Worm (Caenorhabditis elegans) whole organism, L4 larva: ENCODE data around the gene snt-7.

Experiments
- F37D6.2 ChIP-seq: sonication (generic microtip); optimal IDR thresholded peaks from 2 replicates; lab custom pipeline; 2016; ENCODE audit warnings: mild to moderate bottlenecking, missing genetic modification characterization, missing compliant biosample characterization
- R02D3.7 ChIP-seq: fragments of 150-350 bp; sonication (generic microtip); optimal IDR thresholded peaks from 3 replicates; lab custom pipeline; 2014; ENCODE audit warnings: missing biosample characterization, missing genetic modification characterization
- T20F7.1 ChIP-seq: fragments of 200-800 bp; sonication (Bioruptor generic); optimal IDR thresholded peaks from 2 replicates; lab custom pipeline; 2018; ENCODE audit warnings: mild to moderate bottlenecking, missing genetic modification characterization, missing compliant biosample characterization
- T26A8.4 ChIP-seq: fragments of 200-800 bp; sonication (Bioruptor generic); IDR thresholded peaks from 2 replicates; pipeline ENCODE4 v1.3.6; 2022; ENCODE audit warnings: missing genetic modification characterization, missing compliant biosample characterization
- aly-2 ChIP-seq: sonication (generic microtip); optimal IDR thresholded peaks from 2 replicates; lab custom pipeline; 2018; ENCODE audit warnings: missing biosample characterization, missing genetic modification characterization
- ama-1 ChIP-seq: fragments of 150-350 bp; optimal IDR thresholded peaks from 2 replicates; lab custom pipeline; 2014; ENCODE audit warnings: inconsistent platforms, mixed read lengths
- arid-1 ChIP-seq: fragments of 200-800 bp; sonication (Bioruptor generic); conservative IDR thresholded peaks from 2 replicates; pipeline ENCODE4 v1.3.6; 2022; ENCODE audit warnings: missing genetic modification reagents, missing genetic modification characterization, missing compliant biosample characterization
- ceh-32 ChIP-seq: sonication (generic microtip); optimal IDR thresholded peaks from 2 replicates; lab custom pipeline; 2016; ENCODE audit warnings: mild to moderate bottlenecking, missing genetic modification characterization, missing compliant biosample characterization; ENCODE audit not compliant: poor library complexity
- ceh-82 ChIP-seq: sonication (generic microtip); optimal IDR thresholded peaks from 2 replicates; lab custom pipeline; 2017; ENCODE audit warnings: missing biosample characterization, missing genetic modification characterization
- cey-2 ChIP-seq: sonication (generic microtip); optimal IDR thresholded peaks from 3 replicates; lab custom pipeline; 2017; ENCODE audit warnings: missing genetic modification characterization, mild to moderate bottlenecking, missing compliant biosample characterization, antibody characterized with exemption, borderline replicate concordance; ENCODE audit not compliant: insufficient read depth
- ctbp-1 ChIP-seq: fragments of 200-800 bp; sonication (Bioruptor generic); IDR thresholded peaks from 2 replicates; pipeline ENCODE4 v1.3.6; 2022; ENCODE audit warnings: missing genetic modification reagents, missing genetic modification characterization, missing compliant biosample characterization
- daf-16 ChIP-seq, 3 experiments: sonication (generic microtip); optimal IDR thresholded peaks; 2 replicates each; lab custom pipeline; 2016 to 2017; ENCODE audit warnings: missing genetic modification characterization in 3 of 3, missing genetic modification reagents in 3 of 3, mild to moderate bottlenecking in 2 of 3, missing compliant biosample characterization in 2 of 3, missing biosample characterization in 1 of 3, moderate library complexity in 1 of 3
- daf-19 ChIP-seq: fragments of 200-800 bp; sonication (Bioruptor generic); conservative IDR thresholded peaks from 2 replicates; pipeline ENCODE4 v1.3.6; 2022; ENCODE audit warnings: missing genetic modification characterization, missing compliant biosample characterization
- dmd-6 ChIP-seq: fragments of 200-800 bp; sonication (Bioruptor generic); IDR thresholded peaks from 2 replicates; pipeline ENCODE4 v1.3.6; 2022; ENCODE audit warnings: missing genetic modification reagents, missing genetic modification characterization, missing compliant biosample characterization
- dmd-9 ChIP-seq: fragments of 200-800 bp; sonication (Bioruptor generic); IDR thresholded peaks from 2 replicates; pipeline ENCODE4 v1.3.6; 2022; ENCODE audit warnings: missing genetic modification reagents, missing genetic modification characterization, missing compliant biosample characterization
- dpl-1 ChIP-seq: fragments of 150-350 bp; optimal IDR thresholded peaks from 2 replicates; lab custom pipeline; 2014; ENCODE audit warnings: missing biosample characterization, missing genetic modification reagents, missing genetic modification characterization
- dve-1 ChIP-seq: sonication (generic microtip); optimal IDR thresholded peaks from 2 replicates; lab custom pipeline; 2017; ENCODE audit warnings: antibody characterized with exemption, mild to moderate bottlenecking, missing genetic modification characterization, missing compliant biosample characterization; ENCODE audit not compliant: insufficient read depth
- egl-27 ChIP-seq: sonication (generic microtip); optimal IDR thresholded peaks from 3 replicates; lab custom pipeline; 2017; ENCODE audit warnings: missing biosample characterization, missing genetic modification reagents, missing genetic modification characterization
- egl-43 ChIP-seq: fragments of 200-800 bp; sonication (Bioruptor generic); IDR thresholded peaks from 2 replicates; pipeline ENCODE4 v1.3.6; 2022; ENCODE audit warnings: missing genetic modification reagents, missing genetic modification characterization, missing compliant biosample characterization
- hlh-30 ChIP-seq: sonication (generic microtip); optimal IDR thresholded peaks from 2 replicates; lab custom pipeline; 2017; ENCODE audit warnings: antibody characterized with exemption, mild to moderate bottlenecking, missing genetic modification characterization, missing compliant biosample characterization; ENCODE audit not compliant: insufficient read depth
- jun-1 ChIP-seq: fragments of 150-350 bp; optimal IDR thresholded peaks from 2 replicates; lab custom pipeline; 2014; ENCODE audit warnings: missing biosample characterization, missing genetic modification reagents, missing genetic modification characterization
- lin-15B ChIP-seq: fragments of 150-350 bp; sonication (generic microtip); optimal IDR thresholded peaks from 3 replicates; lab custom pipeline; 2014; ENCODE audit warnings: missing biosample characterization, missing genetic modification characterization
- lin-38 ChIP-seq: fragments of 200-800 bp; sonication (Bioruptor generic); IDR thresholded peaks from 2 replicates; pipeline ENCODE4 v1.3.6; 2022; ENCODE audit warnings: missing genetic modification reagents, missing genetic modification characterization, missing compliant biosample characterization
- lin-39 ChIP-seq: fragments of 150-350 bp; optimal IDR thresholded peaks from 2 replicates; lab custom pipeline; 2014; ENCODE audit warnings: missing biosample characterization, missing genetic modification reagents, missing genetic modification characterization
- lir-3 ChIP-seq: sonication (generic microtip); optimal IDR thresholded peaks from 2 replicates; lab custom pipeline; 2016; ENCODE audit warnings: mild to moderate bottlenecking, missing genetic modification characterization, missing compliant biosample characterization
- mdt-29 ChIP-seq: fragments of 200-800 bp; sonication (Bioruptor generic); IDR thresholded peaks from 2 replicates; pipeline ENCODE4 v1.3.6; 2022; ENCODE audit warnings: missing genetic modification reagents, missing genetic modification characterization, missing compliant biosample characterization
- nhr-102 ChIP-seq: sonication (generic microtip); optimal IDR thresholded peaks from 2 replicates; lab custom pipeline; 2016; ENCODE audit warnings: mild to moderate bottlenecking, missing genetic modification characterization, moderate library complexity, missing compliant biosample characterization
- nhr-11 ChIP-seq: fragments of 150-350 bp; optimal IDR thresholded peaks from 2 replicates; lab custom pipeline; 2014; ENCODE audit warnings: missing biosample characterization, missing genetic modification characterization
- nhr-41 ChIP-seq: fragments of 200-800 bp; sonication (Bioruptor generic); IDR thresholded peaks from 2 replicates; pipeline ENCODE4 v1.3.6; 2022; ENCODE audit warnings: missing genetic modification reagents, missing genetic modification characterization, missing compliant biosample characterization
- nhr-42 ChIP-seq: fragments of 200-800 bp; sonication (Bioruptor generic); IDR thresholded peaks from 2 replicates; pipeline ENCODE4 v1.3.6; 2022; ENCODE audit warnings: missing genetic modification characterization, missing compliant biosample characterization
- nhr-48 ChIP-seq: sonication (generic microtip); optimal IDR thresholded peaks from 2 replicates; lab custom pipeline; 2016; ENCODE audit warnings: mild to moderate bottlenecking, missing genetic modification characterization, missing compliant biosample characterization
- pha-4 ChIP-seq, 2 experiments: fragments of 150-350 bp in 1 of 2; fragments of 200-800 bp in 1 of 2; sonication (Bioruptor generic) in 1 of 2; IDR thresholded peaks in 1 of 2; optimal IDR thresholded peaks in 1 of 2; 2 replicates each; pipeline versions ENCODE4 v1.3.6 to Lab custom; 2014 to 2022; ENCODE audit warnings: missing genetic modification characterization in 2 of 2, missing genetic modification reagents in 2 of 2, missing biosample characterization in 1 of 2, missing compliant biosample characterization in 1 of 2
- pqm-1 ChIP-seq: sonication (generic microtip); optimal IDR thresholded peaks from 2 replicates; lab custom pipeline; 2017; ENCODE audit warnings: missing biosample characterization, missing genetic modification characterization
- saeg-2 ChIP-seq: fragments of 200-800 bp; sonication (Bioruptor generic); IDR thresholded peaks from 2 replicates; pipeline ENCODE4 v1.3.6; 2022; ENCODE audit warnings: missing genetic modification reagents, missing genetic modification characterization, missing compliant biosample characterization
- skn-1 ChIP-seq: fragments of 150-350 bp; optimal IDR thresholded peaks from 2 replicates; lab custom pipeline; 2014; ENCODE audit warnings: missing biosample characterization, missing genetic modification characterization
- snpc-4 ChIP-seq: fragments of 150-350 bp; optimal IDR thresholded peaks from 2 replicates; lab custom pipeline; 2014; ENCODE audit warnings: missing biosample characterization, missing genetic modification characterization
- spr-3 ChIP-seq: fragments of 200-800 bp; sonication (Bioruptor generic); optimal IDR thresholded peaks from 2 replicates; lab custom pipeline; 2018; ENCODE audit warnings: mild to moderate bottlenecking, missing genetic modification characterization, missing compliant biosample characterization
- tra-1 ChIP-seq: fragments of 200-800 bp; sonication (Bioruptor generic); IDR thresholded peaks from 2 replicates; pipeline ENCODE4 v1.3.6; 2022; ENCODE audit warnings: missing genetic modification reagents, missing genetic modification characterization, missing compliant biosample characterization
- unc-130 ChIP-seq: sonication (generic microtip); optimal IDR thresholded peaks from 2 replicates; lab custom pipeline; 2016; ENCODE audit warnings: missing genetic modification reagents, missing genetic modification characterization, missing compliant biosample characterization
- unc-39 ChIP-seq: sonication (generic microtip); optimal IDR thresholded peaks from 2 replicates; lab custom pipeline; 2017; ENCODE audit warnings: missing biosample characterization, missing genetic modification characterization
- zag-1 ChIP-seq: fragments of 150-350 bp; optimal IDR thresholded peaks from 2 replicates; lab custom pipeline; 2014; ENCODE audit warnings: missing biosample characterization, missing genetic modification characterization
- zip-11 ChIP-seq: fragments of 200-800 bp; sonication (Bioruptor generic); IDR thresholded peaks from 2 replicates; pipeline ENCODE4 v1.3.6; 2022; ENCODE audit warnings: missing genetic modification characterization, missing compliant biosample characterization
- zip-2 ChIP-seq: fragments of 150-350 bp; optimal IDR thresholded peaks from 2 replicates; lab custom pipeline; 2014; ENCODE audit warnings: missing biosample characterization, missing genetic modification characterization
- ztf-11 ChIP-seq: fragments of 150-350 bp; optimal IDR thresholded peaks from 2 replicates; lab custom pipeline; 2014; ENCODE audit warnings: missing biosample characterization, missing genetic modification characterization
- ztf-7 ChIP-seq: fragments of 150-350 bp; optimal IDR thresholded peaks from 2 replicates; lab custom pipeline; 2014; ENCODE audit warnings: missing biosample characterization, missing genetic modification characterization

snt-7 gene

ce11 chrX:15173303-15173904 is 25.5 kb downstream of the snt-7 start, which contains the start of gene ucr-2.2 (continued):
- peak; percentile 28; the same call in 1 of the 2 replicates for TF ChIP-seq saeg-2 (GFP tag; lab: Robert Waterston, UW)
- no peak for TF ChIP-seq nhr-41
- TF ChIP-seq F37D6.2 (tag; lab: Kevin White, UChicago) = peak; percentile 45
- TF ChIP-seq T20F7.1 (GFP tag; lab: Kevin White, UChicago) = no peak
- peak; percentile 84 for TF ChIP-seq nhr-102 (tag; lab: Kevin White, UChicago)
- no peak for TF ChIP-seq jun-1 (tag; lab: Kevin White, UChicago)
- TF ChIP-seq pqm-1 (tag; lab: Kevin White, UChicago) = peak; percentile 45
- TF ChIP-seq ztf-11 (tag; lab: Kevin White, UChicago) = no peak
- peak; percentile 87 for TF ChIP-seq ztf-7 (tag; lab: Kevin White, UChicago)
- TF ChIP-seq lin-15B (tag; lab: Kevin White, UChicago) = no peak
- no peak for TF ChIP-seq unc-130
- TF ChIP-seq dpl-1 (GFP tag; lab: Kevin White, UChicago) = peak; percentile 83
- TF ChIP-seq mdt-29 (GFP tag; lab: Robert Waterston, UW) = no peak
- peak; percentile 78 for TF ChIP-seq lin-38 (GFP tag; lab: Robert Waterston, UW)
- TF ChIP-seq lir-3 (tag; lab: Kevin White, UChicago) = no peak
- peak; percentile 54 for TF ChIP-seq snpc-4 (tag; lab: Kevin White, UChicago)
- TF ChIP-seq arid-1 = peak; percentile 38; the same call in 1 of the 2 replicates
- TF ChIP-seq nhr-11 (tag; lab: Kevin White, UChicago) = peak; percentile 56
- peak; percentile 43; the same call in 1 of the 2 replicates for TF ChIP-seq T26A8.4
- no peak for TF ChIP-seq pha-4 (GFP tag; IDR thresholded peaks at IDR 0.05; lab: Robert Waterston, UW)
- TF ChIP-seq pha-4 (tag; optimal IDR thresholded peaks at IDR 0.05; lab: Kevin White, UChicago) = no peak
- TF ChIP-seq tra-1 (GFP tag; lab: Robert Waterston, UW) = peak; percentile 62; the same call in 1 of the 2 replicates
- TF ChIP-seq ctbp-1 (GFP tag; lab: Robert Waterston, UW) = peak; percentile 79
- no peak for TF ChIP-seq daf-16 (GFP tag; optimal IDR thresholded peaks at IDR 0.05; lab: Kevin White, UChicago)
- peak; percentile 75 for TF ChIP-seq daf-16 (tag; optimal IDR thresholded peaks at IDR 0.05; lab: Kevin White, UChicago)
- no peak for TF ChIP-seq dmd-9 (GFP tag; lab: Robert Waterston, UW)
- 0 out of 2 replicates have a peak, but pooled peaks have one; percentile 39 for TF ChIP-seq egl-43 (GFP tag; lab: Robert Waterston, UW)
- no peak for TF ChIP-seq skn-1 (tag; lab: Kevin White, UChicago)
- no peak for TF ChIP-seq unc-39 (tag; lab: Kevin White, UChicago)
- no peak for TF ChIP-seq lin-39 (tag; lab: Kevin White, UChicago)
- TF ChIP-seq zip-2 (tag; lab: Kevin White, UChicago) = peak; percentile 68
- TF ChIP-seq ceh-32 = no peak

- TF ChIP-seq daf-19 = no peak
- no peak for TF ChIP-seq lin-39 (tag; lab: Kevin White, UChicago)
- TF ChIP-seq dve-1 = peak; percentile 4
- TF ChIP-seq spr-3 (GFP tag; lab: Kevin White, UChicago) = no peak
- TF ChIP-seq saeg-2 (GFP tag; lab: Robert Waterston, UW) = no peak
- no peak for TF ChIP-seq daf-16 (GFP tag; optimal IDR thresholded peaks at IDR 0.05; lab: Kevin White, UChicago)
- TF ChIP-seq daf-16 (tag; optimal IDR thresholded peaks at IDR 0.05; lab: Kevin White, UChicago) = peak; percentile 37
- no peak for TF ChIP-seq aly-2 (tag; lab: Kevin White, UChicago)
- TF ChIP-seq zag-1 (tag; lab: Kevin White, UChicago) = no peak
- TF ChIP-seq hlh-30 (tag; lab: Kevin White, UChicago) = no peak
- no peak for TF ChIP-seq T20F7.1 (GFP tag; lab: Kevin White, UChicago)
- 0 out of 2 replicates have a peak, but pooled peaks have one; percentile 64 for TF ChIP-seq nhr-42 (GFP tag; lab: Robert Waterston, UW)
- no peak for TF ChIP-seq cey-2
- TF ChIP-seq R02D3.7 (tag; lab: Kevin White, UChicago) = no peak
- TF ChIP-seq zip-11 (GFP tag; lab: Robert Waterston, UW) = no peak
- peak; percentile 69 for TF ChIP-seq snpc-4 (tag; lab: Kevin White, UChicago)
- no peak for TF ChIP-seq ceh-82 (tag; lab: Kevin White, UChicago)
- 0 out of 2 replicates have a peak, but pooled peaks have one; percentile 19 for TF ChIP-seq T26A8.4
- no peak for TF ChIP-seq nhr-11 (tag; lab: Kevin White, UChicago)
- TF ChIP-seq egl-27 (tag; lab: Kevin White, UChicago) = no peak
- TF ChIP-seq ama-1 (lab: Kevin White, UChicago) = no peak
- TF ChIP-seq nhr-48 (tag; lab: Kevin White, UChicago) = no peak
- no peak for TF ChIP-seq dmd-6 (GFP tag; lab: Robert Waterston, UW)
- TF ChIP-seq nhr-41 = no peak
- TF ChIP-seq, all 104 proteins: peak for 5
These were observed 28.0 kb downstream of the snt-7 start for ce11 chrX:15170958-15171357.
